Fruit fly (Drosophila melanogaster) whole organism, embryonic: ENCODE results near the gene Nepl20.
A peak's percentile ranks its signal among the peaks of the same experiment; 100 is the strongest.

Experiments
- ATbp ChIP-seq: fragments of 200-800 bp; sonication (Bioruptor generic); optimal IDR thresholded peaks from 2 replicates; lab custom pipeline; 2017; ENCODE audit warnings: missing biosample characterization, mild to moderate bottlenecking, missing genetic modification characterization, missing genetic modification reagents
- Atf-2 ChIP-seq: fragments of 200-800 bp; sonication (Bioruptor generic); optimal IDR thresholded peaks from 2 replicates; lab custom pipeline; 2016; ENCODE audit warnings: missing biosample characterization, missing genetic modification characterization
- Bgb ChIP-seq: fragments of 200-800 bp; sonication (Bioruptor generic); IDR thresholded peaks from 2 replicates; pipeline ENCODE4 v1.3.6; 2022; ENCODE audit warnings: missing biosample characterization, missing genetic modification characterization; ENCODE audit not compliant: partially characterized antibody
- C15 ChIP-seq: fragments of 200-800 bp; sonication (Bioruptor generic); IDR thresholded peaks from 3 replicates; pipeline ENCODE4 v1.3.6; 2022; ENCODE audit warnings: missing biosample characterization, missing genetic modification characterization
- CG12071 ChIP-seq: fragments of 200-800 bp; sonication (Bioruptor generic); optimal IDR thresholded peaks from 3 replicates; lab custom pipeline; 2018; ENCODE audit warnings: missing biosample characterization, mild to moderate bottlenecking, missing genetic modification characterization
- CG12104 ChIP-seq: fragments of 200-800 bp; sonication (Bioruptor generic); optimal IDR thresholded peaks from 3 replicates; lab custom pipeline; 2016; ENCODE audit warnings: missing biosample characterization, missing genetic modification characterization
- CG12299 ChIP-seq: fragments of 200-800 bp; sonication (Bioruptor generic); optimal IDR thresholded peaks from 2 replicates; lab custom pipeline; 2018; ENCODE audit warnings: missing biosample characterization, mild to moderate bottlenecking, missing genetic modification characterization
- CG14710 ChIP-seq: fragments of 200-800 bp; sonication (Bioruptor generic); optimal IDR thresholded peaks from 3 replicates; lab custom pipeline; 2019; ENCODE audit warnings: missing biosample characterization, mild to moderate bottlenecking, missing genetic modification characterization, moderate library complexity
- CG1602 ChIP-seq: fragments of 200-800 bp; sonication (Bioruptor generic); optimal IDR thresholded peaks from 3 replicates; lab custom pipeline; 2016; ENCODE audit warnings: missing biosample characterization, missing genetic modification characterization
- CG2116 ChIP-seq: fragments of 200-800 bp; sonication (Bioruptor generic); optimal IDR thresholded peaks from 3 replicates; lab custom pipeline; 2018; ENCODE audit warnings: missing biosample characterization, mild to moderate bottlenecking, missing genetic modification characterization
- CG2120 ChIP-seq: fragments of 200-800 bp; sonication (Bioruptor generic); optimal IDR thresholded peaks from 3 replicates; lab custom pipeline; 2016; ENCODE audit warnings: missing biosample characterization, missing genetic modification characterization
- CG3163 ChIP-seq: fragments of 200-800 bp; sonication (Bioruptor generic); optimal IDR thresholded peaks from 3 replicates; lab custom pipeline; 2016; ENCODE audit warnings: missing biosample characterization, missing genetic modification characterization
- CG33213 ChIP-seq: fragments of 200-800 bp; sonication (Bioruptor generic); optimal IDR thresholded peaks from 3 replicates; lab custom pipeline; 2016; ENCODE audit warnings: missing biosample characterization, missing genetic modification characterization
- CG7372 ChIP-seq: fragments of 200-800 bp; sonication (Bioruptor generic); IDR thresholded peaks from 2 replicates; pipeline ENCODE4 v1.3.6; 2022; ENCODE audit warnings: missing biosample characterization, missing genetic modification characterization
- CG8944 ChIP-seq: fragments of 200-800 bp; sonication (Bioruptor generic); optimal IDR thresholded peaks from 3 replicates; lab custom pipeline; 2016; ENCODE audit warnings: missing biosample characterization, missing genetic modification characterization
- CG9727 ChIP-seq: fragments of 200-800 bp; sonication (Bioruptor generic); optimal IDR thresholded peaks from 3 replicates; lab custom pipeline; 2017; ENCODE audit warnings: missing biosample characterization, mild to moderate bottlenecking, missing genetic modification characterization
- Camta ChIP-seq: fragments of 200-800 bp; sonication (Bioruptor generic); optimal IDR thresholded peaks from 2 replicates; lab custom pipeline; 2016; ENCODE audit warnings: missing biosample characterization, missing genetic modification characterization
- D19B ChIP-seq: fragments of 200-800 bp; sonication (Bioruptor generic); optimal IDR thresholded peaks from 2 replicates; lab custom pipeline; 2017; ENCODE audit warnings: missing biosample characterization, mild to moderate bottlenecking, missing genetic modification characterization
- Elba2 ChIP-seq: fragments of 200-800 bp; sonication (Bioruptor generic); optimal IDR thresholded peaks from 3 replicates; lab custom pipeline; 2016; ENCODE audit warnings: missing biosample characterization, missing genetic modification characterization
- Fer1 ChIP-seq: fragments of 200-800 bp; sonication (Bioruptor generic); optimal IDR thresholded peaks from 2 replicates; lab custom pipeline; 2017; ENCODE audit warnings: missing biosample characterization, mild to moderate bottlenecking, missing genetic modification characterization
- H15 ChIP-seq: fragments of 200-800 bp; sonication (Bioruptor generic); IDR thresholded peaks from 3 replicates; pipeline ENCODE4 v1.3.6; 2022; ENCODE audit warnings: missing biosample characterization, missing genetic modification characterization
- Hey ChIP-seq: fragments of 200-800 bp; sonication (Bioruptor generic); optimal IDR thresholded peaks from 3 replicates; lab custom pipeline; 2018; ENCODE audit warnings: missing biosample characterization, mild to moderate bottlenecking, missing genetic modification characterization
- Myb ChIP-seq: fragments of 200-800 bp; sonication (Bioruptor generic); optimal IDR thresholded peaks from 2 replicates; lab custom pipeline; 2016; ENCODE audit warnings: missing biosample characterization, missing genetic modification characterization
- NFAT ChIP-seq: fragments of 200-800 bp; sonication (Bioruptor generic); IDR thresholded peaks from 2 replicates; pipeline ENCODE4 v1.3.6; 2022; ENCODE audit warnings: missing biosample characterization, missing genetic modification characterization
- Neu2 ChIP-seq: fragments of 200-800 bp; sonication (Bioruptor generic); optimal IDR thresholded peaks from 3 replicates; lab custom pipeline; 2016; ENCODE audit warnings: missing biosample characterization, missing genetic modification characterization, borderline replicate concordance
- Oli ChIP-seq: fragments of 200-800 bp; sonication (Bioruptor generic); optimal IDR thresholded peaks from 2 replicates; lab custom pipeline; 2018; ENCODE audit warnings: missing biosample characterization, mild to moderate bottlenecking, missing genetic modification characterization, moderate library complexity
- Rx ChIP-seq: fragments of 200-800 bp; sonication (Bioruptor generic); IDR thresholded peaks from 2 replicates; pipeline ENCODE4 v1.3.6; 2022; ENCODE audit warnings: missing biosample characterization, missing genetic modification characterization
- Side ChIP-seq: fragments of 200-800 bp; sonication (Bioruptor generic); optimal IDR thresholded peaks from 2 replicates; lab custom pipeline; 2016; ENCODE audit warnings: missing biosample characterization, missing genetic modification characterization
- TFAM ChIP-seq: fragments of 200-800 bp; sonication (Bioruptor generic); optimal IDR thresholded peaks from 2 replicates; lab custom pipeline; 2017; ENCODE audit warnings: missing biosample characterization, missing genetic modification characterization, inconsistent platforms
- Usf ChIP-seq: fragments of 200-800 bp; sonication (Bioruptor generic); optimal IDR thresholded peaks from 2 replicates; lab custom pipeline; 2017; ENCODE audit warnings: missing genotype, missing biosample characterization, missing genetic modification characterization
- YL-1 ChIP-seq: fragments of 200-800 bp; sonication (Bioruptor generic); optimal IDR thresholded peaks from 3 replicates; lab custom pipeline; 2017; ENCODE audit warnings: missing biosample characterization, mild to moderate bottlenecking, missing genetic modification characterization
- amos ChIP-seq: fragments of 200-800 bp; sonication (Bioruptor generic); IDR thresholded peaks from 2 replicates; pipeline ENCODE4 v1.3.6; 2022; ENCODE audit warnings: missing biosample characterization, missing genetic modification characterization; ENCODE audit not compliant: partially characterized antibody
- aop ChIP-seq: fragments of 200-800 bp; sonication (Bioruptor generic); IDR thresholded peaks from 2 replicates; pipeline ENCODE4 v1.3.6; 2022; ENCODE audit warnings: missing biosample characterization, missing genetic modification characterization
- ap ChIP-seq: fragments of 200-800 bp; sonication (Bioruptor generic); IDR thresholded peaks from 2 replicates; pipeline ENCODE4 v1.3.6; 2022; ENCODE audit warnings: missing biosample characterization, missing genetic modification characterization
- bab2 ChIP-seq: fragments of 200-800 bp; sonication (Bioruptor generic); optimal IDR thresholded peaks from 2 replicates; lab custom pipeline; 2016; ENCODE audit warnings: missing biosample characterization, missing genetic modification characterization
- bigmax ChIP-seq: fragments of 200-800 bp; sonication (Bioruptor generic); optimal IDR thresholded peaks from 2 replicates; lab custom pipeline; 2018; ENCODE audit warnings: missing biosample characterization, mild to moderate bottlenecking, missing genetic modification characterization
- corto ChIP-seq: fragments of 200-800 bp; sonication (Bioruptor generic); optimal IDR thresholded peaks from 2 replicates; lab custom pipeline; 2016; ENCODE audit warnings: missing biosample characterization, mild to moderate bottlenecking, missing genetic modification characterization, moderate library complexity
- crp ChIP-seq, 2 experiments: fragments of 200-800 bp; sonication (Bioruptor generic); optimal IDR thresholded peaks; 2 replicates in 1 of 2; 3 replicates in 1 of 2; lab custom pipeline; 2017; ENCODE audit warnings: missing biosample characterization in 2 of 2, missing genetic modification characterization in 2 of 2, mild to moderate bottlenecking in 1 of 2, moderate library complexity in 1 of 2
- dimm ChIP-seq: fragments of 200-800 bp; sonication (Bioruptor generic); IDR thresholded peaks from 2 replicates; pipeline ENCODE4 v1.3.6; 2022; ENCODE audit warnings: missing biosample characterization, missing genetic modification characterization
- dmrt11E ChIP-seq: fragments of 200-800 bp; sonication (Bioruptor generic); optimal IDR thresholded peaks from 3 replicates; lab custom pipeline; 2018; ENCODE audit warnings: missing biosample characterization, mild to moderate bottlenecking, missing genetic modification characterization, moderate library complexity
- dmrt99B ChIP-seq: fragments of 200-800 bp; sonication (Bioruptor generic); optimal IDR thresholded peaks from 2 replicates; lab custom pipeline; 2018; ENCODE audit warnings: missing biosample characterization, mild to moderate bottlenecking, missing genetic modification characterization, moderate library complexity
- fd64A ChIP-seq: fragments of 200-800 bp; sonication (Bioruptor generic); optimal IDR thresholded peaks from 3 replicates; lab custom pipeline; 2018; ENCODE audit warnings: missing biosample characterization, mild to moderate bottlenecking, missing genetic modification characterization
- grau ChIP-seq: fragments of 200-800 bp; optimal IDR thresholded peaks from 3 replicates; lab custom pipeline; 2019; ENCODE audit warnings: missing biosample characterization, mild to moderate bottlenecking, missing genetic modification characterization, moderate library complexity
- inv ChIP-seq: fragments of 200-800 bp; sonication (Bioruptor generic); IDR thresholded peaks from 2 replicates; pipeline ENCODE4 v1.3.6; 2022; ENCODE audit warnings: missing biosample characterization, missing genetic modification characterization; ENCODE audit not compliant: partially characterized antibody
- kni ChIP-seq: fragments of 200-800 bp; sonication (Bioruptor generic); optimal IDR thresholded peaks from 3 replicates; lab custom pipeline; 2017; ENCODE audit warnings: mild to moderate bottlenecking, missing biosample characterization, missing genetic modification reagents, missing genetic modification characterization
- knrl ChIP-seq: fragments of 200-800 bp; sonication (Bioruptor generic); IDR thresholded peaks from 3 replicates; pipeline ENCODE4 v1.3.6; 2022; ENCODE audit warnings: missing biosample characterization, missing genetic modification characterization; ENCODE audit not compliant: partially characterized antibody
- onecut ChIP-seq: fragments of 200-800 bp; sonication (Bioruptor generic); IDR thresholded peaks from 2 replicates; pipeline ENCODE4 v1.3.6; 2022; ENCODE audit warnings: missing biosample characterization, missing genetic modification characterization
- pfk ChIP-seq: fragments of 200-800 bp; sonication (Bioruptor generic); optimal IDR thresholded peaks from 2 replicates; lab custom pipeline; 2018; ENCODE audit warnings: missing biosample characterization, mild to moderate bottlenecking, missing genetic modification characterization, moderate library complexity
- sob ChIP-seq: fragments of 200-800 bp; sonication (Bioruptor generic); IDR thresholded peaks from 2 replicates; pipeline ENCODE4 v1.3.6; 2022; ENCODE audit warnings: missing biosample characterization, missing genetic modification characterization
- wek ChIP-seq: fragments of 200-800 bp; sonication (Bioruptor generic); optimal IDR thresholded peaks from 3 replicates; lab custom pipeline; 2018; ENCODE audit warnings: missing biosample characterization, mild to moderate bottlenecking, missing genetic modification characterization, moderate library complexity

Nepl20 gene

DNA sequence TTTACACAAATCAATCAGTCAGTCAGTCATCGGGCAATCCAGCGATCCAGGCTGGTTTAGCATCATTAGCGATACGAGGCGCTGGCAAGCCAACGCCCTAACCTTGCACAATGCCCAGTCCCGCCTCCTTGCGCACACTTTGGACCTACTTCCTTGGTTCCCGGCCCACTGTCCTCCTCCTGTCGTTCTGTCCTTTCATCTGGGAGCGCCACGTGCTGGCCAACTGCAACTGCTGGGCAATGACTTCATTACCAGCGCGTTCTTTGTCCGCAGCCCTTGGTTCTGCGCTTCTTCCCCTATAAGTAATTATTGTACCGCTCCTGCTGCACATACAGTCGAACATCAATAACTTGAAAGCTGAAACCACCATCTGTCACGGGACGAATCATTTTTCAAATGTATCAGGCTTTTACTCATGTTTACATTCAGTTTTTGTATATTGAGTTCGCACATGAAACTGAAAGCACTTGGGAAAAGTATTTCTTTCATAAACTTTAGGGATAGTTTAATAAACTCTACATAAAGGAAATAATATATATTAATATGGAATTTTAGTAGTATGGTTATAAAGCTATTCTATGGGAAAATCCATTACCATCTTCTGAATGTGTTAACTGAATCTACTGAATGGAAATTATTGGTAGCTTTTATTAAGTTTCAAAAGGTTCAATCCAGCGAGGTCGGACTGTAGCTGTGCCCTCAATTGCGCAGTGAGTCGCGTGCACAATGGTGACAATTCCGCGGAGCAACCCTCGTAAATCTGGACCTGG is 32.9 kb upstream of the Nepl20 start (continued):
- TF ChIP-seq CG12071 (no peak), CG2120 (GFP tag; lab: Kevin White, UChicago) (no peak), kni (GFP tag; lab: Kevin White, UChicago) (no peak), inv (GFP tag; lab: Robert Waterston, UW) (no peak), aop (GFP tag; lab: Robert Waterston, UW) (no peak), Oli (tag; lab: Kevin White, UChicago) (peak; percentile 24), crp (GFP tag; optimal IDR thresholded peaks at IDR 0.05; lab: Kevin White, UChicago) (no peak), knrl (GFP tag; lab: Robert Waterston, UW) (no peak), C15 (GFP tag; lab: Robert Waterston, UW) (no peak), Rx (GFP tag; lab: Robert Waterston, UW) (no peak), dmrt11E (peak; percentile 40), CG12299 (no peak), YL-1 (GFP tag; lab: Kevin White, UChicago) (no peak), grau (peak; percentile 91), sob (GFP tag; lab: Robert Waterston, UW) (no peak), wek (GFP tag; lab: Kevin White, UChicago) (no peak), Neu2 (GFP tag; lab: Kevin White, UChicago) (no peak), CG33213 (GFP tag; lab: Kevin White, UChicago) (no peak), NFAT (no peak), fd64A (GFP tag; lab: Kevin White, UChicago) (no peak), pfk (GFP tag; lab: Kevin White, UChicago) (no peak), Myb (no peak), bigmax (GFP tag; lab: Kevin White, UChicago) (no peak), amos (GFP tag; lab: Robert Waterston, UW) (no peak), CG14710 (peak; percentile 31), dimm (GFP tag; lab: Robert Waterston, UW) (no peak), bab2 (GFP tag; lab: Kevin White, UChicago) (no peak), CG3163 (no peak), ap (GFP tag; lab: Robert Waterston, UW) (no peak), Bgb (GFP tag; lab: Robert Waterston, UW) (no peak), Camta (no peak), corto (no peak), dmrt99B (tag; lab: Kevin White, UChicago) (peak; percentile 34), CG2116 (GFP tag; lab: Kevin White, UChicago) (no peak), CG9727 (GFP tag; lab: Kevin White, UChicago) (no peak), ATbp (no peak), CG7372 (no peak), Elba2 (GFP tag; lab: Kevin White, UChicago) (no peak), Fer1 (no peak), D19B (no peak), H15 (GFP tag; lab: Robert Waterston, UW) (no peak), Side (no peak), CG12104 (no peak), Atf-2 (GFP tag; lab: Kevin White, UChicago) (no peak), onecut (no peak), CG8944 (GFP tag; lab: Kevin White, UChicago) (no peak), CG1602 (no peak), TFAM (GFP tag; lab: Kevin White, UChicago) (no peak), Usf (GFP tag; lab: Kevin White, UChicago) (no peak), Hey (peak; percentile 84)
